Fruit fly (Drosophila melanogaster) whole organism, prepupa: ENCODE results near the gene CG13671.

Source experiments
- CG10631 ChIP-seq: fragments of 200-800 bp; sonication (Bioruptor generic); optimal IDR thresholded peaks from 2 replicates; lab custom pipeline; 2016; ENCODE audit warnings: missing biosample characterization, missing genetic modification characterization
- CG10669 ChIP-seq: fragments of 200-800 bp; sonication (Bioruptor generic); optimal IDR thresholded peaks from 3 replicates; lab custom pipeline; 2018; ENCODE audit warnings: missing biosample characterization, mild to moderate bottlenecking, missing genetic modification characterization, moderate library complexity
- CG11294 ChIP-seq: fragments of 200-800 bp; sonication (Bioruptor generic); IDR thresholded peaks from 2 replicates; pipeline ENCODE4 v1.3.6; 2022; ENCODE audit warnings: missing biosample characterization, missing genetic modification characterization
- CG11762 ChIP-seq: fragments of 200-800 bp; sonication (Bioruptor generic); optimal IDR thresholded peaks from 3 replicates; lab custom pipeline; 2016; ENCODE audit warnings: missing biosample characterization, missing genetic modification characterization; ENCODE audit not compliant: insufficient read depth
- CG11902 ChIP-seq: fragments of 200-800 bp; sonication (Bioruptor generic); optimal IDR thresholded peaks from 3 replicates; lab custom pipeline; 2016; ENCODE audit warnings: missing biosample characterization, missing genetic modification characterization
- CG15336 ChIP-seq: fragments of 200-800 bp; sonication (Bioruptor generic); IDR thresholded peaks from 2 replicates; pipeline ENCODE4 v1.3.6; 2022; ENCODE audit warnings: missing biosample characterization, missing genetic modification characterization
- CG1621 ChIP-seq: fragments of 200-800 bp; sonication (Bioruptor generic); optimal IDR thresholded peaks from 3 replicates; lab custom pipeline; 2018; ENCODE audit warnings: missing biosample characterization, mild to moderate bottlenecking, missing genetic modification characterization
- CG16779 ChIP-seq: fragments of 200-800 bp; sonication (Bioruptor generic); optimal IDR thresholded peaks from 3 replicates; lab custom pipeline; 2017; ENCODE audit warnings: missing biosample characterization, mild to moderate bottlenecking, missing genetic modification characterization
- CG3032 ChIP-seq: fragments of 200-800 bp; optimal IDR thresholded peaks from 2 replicates; lab custom pipeline; 2019; ENCODE audit warnings: missing biosample characterization, mild to moderate bottlenecking, missing genetic modification characterization, moderate library complexity
- CG32006 ChIP-seq: fragments of 200-800 bp; sonication (Bioruptor generic); optimal IDR thresholded peaks from 3 replicates; lab custom pipeline; 2017; ENCODE audit warnings: missing biosample characterization, mild to moderate bottlenecking, missing genetic modification characterization
- CG34406 ChIP-seq: fragments of 200-800 bp; sonication (Bioruptor generic); optimal IDR thresholded peaks from 3 replicates; lab custom pipeline; 2016; ENCODE audit warnings: missing biosample characterization, missing genetic modification characterization
- CG4318 ChIP-seq: fragments of 200-800 bp; sonication (Bioruptor generic); optimal IDR thresholded peaks from 3 replicates; lab custom pipeline; 2017; ENCODE audit warnings: missing biosample characterization, mild to moderate bottlenecking, missing genetic modification characterization
- CG6163 ChIP-seq: fragments of 200-800 bp; sonication (Bioruptor generic); IDR thresholded peaks from 3 replicates; pipeline ENCODE4 v1.3.6; 2022; ENCODE audit warnings: missing biosample characterization, missing genetic modification characterization
- CG6276 ChIP-seq: fragments of 200-800 bp; sonication (Bioruptor generic); optimal IDR thresholded peaks from 2 replicates; lab custom pipeline; 2017; ENCODE audit warnings: missing biosample characterization, mild to moderate bottlenecking, missing genetic modification characterization
- CG6792 ChIP-seq: fragments of 200-800 bp; sonication (Bioruptor generic); optimal IDR thresholded peaks from 3 replicates; lab custom pipeline; 2016; ENCODE audit warnings: missing biosample characterization, missing genetic modification characterization
- CG7368 ChIP-seq: fragments of 200-800 bp; sonication (Bioruptor generic); optimal IDR thresholded peaks from 3 replicates; lab custom pipeline; 2016; ENCODE audit warnings: missing biosample characterization, missing genetic modification characterization
- CG8119 ChIP-seq: fragments of 200-800 bp; sonication (Bioruptor generic); IDR thresholded peaks from 3 replicates; pipeline ENCODE4 v1.3.6; 2022; ENCODE audit warnings: missing biosample characterization, missing genetic modification characterization
- CG8632 ChIP-seq: fragments of 200-800 bp; sonication (Bioruptor generic); optimal IDR thresholded peaks from 3 replicates; lab custom pipeline; 2016; ENCODE audit warnings: missing biosample characterization, missing genetic modification characterization
- Eip75B ChIP-seq: fragments of 200-800 bp; sonication (Bioruptor generic); optimal IDR thresholded peaks from 3 replicates; lab custom pipeline; 2016; ENCODE audit warnings: missing biosample characterization, missing genetic modification characterization
- Eip78C ChIP-seq: fragments of 200-800 bp; sonication (Bioruptor generic); peaks from one replicate; lab custom pipeline; 2016; ENCODE audit warnings: missing biosample characterization, missing genetic modification characterization
- Eip93F ChIP-seq: fragments of 200-800 bp; sonication (Bioruptor generic); optimal IDR thresholded peaks from 2 replicates; lab custom pipeline; 2016; ENCODE audit warnings: missing biosample characterization, mild to moderate bottlenecking, missing genetic modification characterization
- Ets21C ChIP-seq: fragments of 200-800 bp; sonication (Bioruptor generic); optimal IDR thresholded peaks from 3 replicates; lab custom pipeline; 2016; ENCODE audit warnings: missing biosample characterization, missing genetic modification characterization
- Ets96B ChIP-seq: fragments of 200-800 bp; optimal IDR thresholded peaks from 2 replicates; lab custom pipeline; 2019; ENCODE audit warnings: missing biosample characterization, mild to moderate bottlenecking, missing genetic modification characterization, moderate library complexity
- Gug ChIP-seq: fragments of 200-800 bp; sonication (Bioruptor generic); IDR thresholded peaks from 2 replicates; pipeline ENCODE4 v1.3.6; 2022; ENCODE audit warnings: missing biosample characterization, missing genetic modification characterization
- Hr4 ChIP-seq: fragments of 200-800 bp; sonication (Bioruptor generic); optimal IDR thresholded peaks from 3 replicates; lab custom pipeline; 2016; ENCODE audit warnings: missing biosample characterization, missing genetic modification characterization
- Lpt ChIP-seq: fragments of 200-800 bp; sonication (Bioruptor generic); optimal IDR thresholded peaks from 3 replicates; lab custom pipeline; 2016; ENCODE audit warnings: missing biosample characterization, missing genetic modification characterization
- Met ChIP-seq: fragments of 200-800 bp; sonication (Bioruptor generic); optimal IDR thresholded peaks from 3 replicates; lab custom pipeline; 2016; ENCODE audit warnings: missing biosample characterization, missing genetic modification characterization
- OdsH ChIP-seq: fragments of 200-800 bp; sonication (Bioruptor generic); optimal IDR thresholded peaks from 3 replicates; lab custom pipeline; 2016; ENCODE audit warnings: missing biosample characterization, missing genetic modification characterization
- Smox ChIP-seq: fragments of 200-800 bp; sonication (Bioruptor generic); optimal IDR thresholded peaks from 3 replicates; lab custom pipeline; 2016; ENCODE audit warnings: missing biosample characterization, missing genetic modification characterization
- Sox102F ChIP-seq: fragments of 200-800 bp; sonication (Bioruptor generic); optimal IDR thresholded peaks from 2 replicates; lab custom pipeline; 2016; ENCODE audit warnings: missing biosample characterization, mild to moderate bottlenecking, missing genetic modification characterization
- Sox14 ChIP-seq: fragments of 200-800 bp; sonication (Bioruptor generic); optimal IDR thresholded peaks from 3 replicates; lab custom pipeline; 2016; ENCODE audit warnings: missing biosample characterization, missing genetic modification characterization
- Sox15 ChIP-seq: fragments of 200-800 bp; sonication (Bioruptor generic); optimal IDR thresholded peaks from 3 replicates; lab custom pipeline; 2016; ENCODE audit warnings: missing biosample characterization, missing genetic modification characterization
- achi ChIP-seq: fragments of 200-800 bp; sonication (Bioruptor generic); optimal IDR thresholded peaks from 3 replicates; lab custom pipeline; 2016; ENCODE audit warnings: missing biosample characterization, missing genetic modification characterization
- acj6 ChIP-seq: fragments of 200-800 bp; sonication (Bioruptor generic); optimal IDR thresholded peaks from 3 replicates; lab custom pipeline; 2016; ENCODE audit warnings: missing biosample characterization, missing genetic modification characterization
- cyc ChIP-seq: fragments of 200-800 bp; sonication (Bioruptor generic); optimal IDR thresholded peaks from 3 replicates; lab custom pipeline; 2016; ENCODE audit warnings: missing biosample characterization, missing genetic modification characterization
- dac ChIP-seq: fragments of 200-800 bp; sonication (Bioruptor generic); optimal IDR thresholded peaks from 2 replicates; lab custom pipeline; 2017; ENCODE audit warnings: missing biosample characterization, mild to moderate bottlenecking, missing genetic modification characterization
- dsx ChIP-seq: fragments of 200-800 bp; optimal IDR thresholded peaks from 3 replicates; lab custom pipeline; 2019; ENCODE audit warnings: missing biosample characterization, mild to moderate bottlenecking, missing genetic modification characterization, moderate library complexity; ENCODE audit not compliant: poor library complexity, severe bottlenecking
- eg ChIP-seq: fragments of 200-800 bp; sonication (Bioruptor generic); IDR thresholded peaks from 3 replicates; pipeline ENCODE4 v1.3.6; 2022; ENCODE audit warnings: missing biosample characterization, missing genetic modification characterization
- fd59A ChIP-seq: fragments of 200-800 bp; sonication (Bioruptor generic); optimal IDR thresholded peaks from 2 replicates; lab custom pipeline; 2017; ENCODE audit warnings: missing biosample characterization, mild to moderate bottlenecking, missing genetic modification characterization, missing genetic modification reagents
- fd85E ChIP-seq: fragments of 200-800 bp; sonication (Bioruptor generic); optimal IDR thresholded peaks from 3 replicates; lab custom pipeline; 2016; ENCODE audit warnings: missing biosample characterization, missing genetic modification characterization
- fkh ChIP-seq: fragments of 200-800 bp; sonication (Bioruptor generic); optimal IDR thresholded peaks from 3 replicates; lab custom pipeline; 2017; ENCODE audit warnings: missing biosample characterization, mild to moderate bottlenecking, missing genetic modification characterization, moderate library complexity
- lz ChIP-seq: fragments of 200-800 bp; sonication (Bioruptor generic); optimal IDR thresholded peaks from 3 replicates; lab custom pipeline; 2016; ENCODE audit warnings: missing biosample characterization, missing genetic modification characterization
- pdm3 ChIP-seq: fragments of 200-800 bp; sonication (Bioruptor generic); optimal IDR thresholded peaks from 3 replicates; lab custom pipeline; 2016; ENCODE audit warnings: missing biosample characterization, missing genetic modification characterization
- salr ChIP-seq, 2 experiments: fragments of 200-800 bp; sonication (Bioruptor generic); optimal IDR thresholded peaks; 3 replicates each; lab custom pipeline; 2016 to 2018; ENCODE audit warnings: missing biosample characterization in 2 of 2, missing genetic modification characterization in 2 of 2, mild to moderate bottlenecking in 1 of 2
- ss ChIP-seq, 2 experiments: fragments of 200-800 bp; sonication (Bioruptor generic); optimal IDR thresholded peaks; 2 replicates in 1 of 2; 3 replicates in 1 of 2; lab custom pipeline; 2017 to 2018; ENCODE audit warnings: mild to moderate bottlenecking in 2 of 2, missing biosample characterization in 2 of 2, missing genetic modification characterization in 2 of 2, moderate library complexity in 1 of 2
- svp ChIP-seq: fragments of 200-800 bp; sonication (Bioruptor generic); peaks from one replicate; lab custom pipeline; 2016; ENCODE audit warnings: missing biosample characterization, missing genetic modification characterization
- vri ChIP-seq: fragments of 200-800 bp; sonication (Bioruptor generic); optimal IDR thresholded peaks from 3 replicates; lab custom pipeline; 2016; ENCODE audit warnings: missing biosample characterization, mild to moderate bottlenecking, missing genetic modification characterization

Gene CG13671

DNA sequence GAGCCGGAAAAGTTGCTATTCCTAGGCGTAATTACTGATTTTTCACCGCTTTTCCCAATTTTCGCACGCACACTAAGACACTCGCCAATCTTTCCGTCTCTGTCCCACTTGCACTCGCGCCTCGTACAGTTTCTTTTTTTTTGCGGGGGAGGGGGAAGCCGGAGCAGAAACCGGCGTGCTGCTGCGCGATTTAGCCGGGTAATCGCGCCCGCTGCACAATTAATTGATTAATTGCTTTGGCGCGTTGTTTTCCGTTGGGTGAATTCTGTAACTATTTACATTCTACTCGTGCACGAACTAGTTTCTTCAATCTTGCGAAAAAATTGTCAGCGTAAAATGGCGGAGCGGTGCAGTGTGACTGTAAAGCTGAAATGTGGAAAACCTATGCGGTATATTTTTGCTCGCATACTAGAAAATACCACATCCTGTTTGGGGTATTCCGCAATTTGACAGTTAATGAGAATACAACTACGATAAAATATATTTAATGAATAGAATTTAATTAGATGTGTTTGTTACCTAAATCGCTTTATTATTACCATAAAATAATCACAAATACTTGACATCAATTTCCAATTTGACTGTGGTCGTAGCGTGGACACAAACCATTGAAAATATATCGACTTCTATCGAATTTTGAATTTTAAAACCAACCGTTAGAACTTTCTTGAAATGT is 15.4 kb downstream of the CG13671 start, which contains the start of gene Cpsf6 (continued):
- TF ChIP-seq cyc (peak; percentile 14), dsx (GFP tag; lab: Kevin White, UChicago) (no peak), dac (GFP tag; lab: Kevin White, UChicago) (no peak), CG8632 (GFP tag; lab: Kevin White, UChicago) (no peak), CG6163 (no peak; the same call in 2 of the 3 replicates), CG7368 (GFP tag; lab: Kevin White, UChicago) (no peak), CG6276 (GFP tag; lab: Kevin White, UChicago) (no peak), eg (GFP tag; lab: Robert Waterston, UW) (peak; percentile 21; the same call in 1 of the 3 replicates), CG11902 (peak; percentile 7), fd59A (GFP tag; lab: Kevin White, UChicago) (no peak), CG8119 (0 out of 3 replicates have a peak, but pooled peaks have one; percentile 27), Gug (peak; percentile 49; the same call in 1 of the 2 replicates), ss (GFP tag; optimal IDR thresholded peaks at IDR 0.05; lab: Kevin White, UChicago) (peak; percentile 46 to 58), Met (GFP tag; lab: Kevin White, UChicago) (peak; percentile 62), pdm3 (peak; percentile 55), Smox (peak; percentile 45), Eip93F (GFP tag; lab: Kevin White, UChicago) (peak; percentile 14), CG11294 (no peak), achi (GFP tag; lab: Kevin White, UChicago) (peak; percentile 10), Hr4 (GFP tag; lab: Kevin White, UChicago) (peak; percentile 61), Ets21C (GFP tag; lab: Kevin White, UChicago) (peak; percentile 30), Sox15 (GFP tag; lab: Kevin White, UChicago) (no peak), CG6792 (GFP tag; lab: Kevin White, UChicago) (peak; percentile 15), CG10669 (no peak), Lpt (GFP tag; lab: Kevin White, UChicago) (no peak), CG15336 (GFP tag; lab: Robert Waterston, UW) (no peak)
- TF ChIP-seq, all 60 proteins: peak for 35

DNA sequence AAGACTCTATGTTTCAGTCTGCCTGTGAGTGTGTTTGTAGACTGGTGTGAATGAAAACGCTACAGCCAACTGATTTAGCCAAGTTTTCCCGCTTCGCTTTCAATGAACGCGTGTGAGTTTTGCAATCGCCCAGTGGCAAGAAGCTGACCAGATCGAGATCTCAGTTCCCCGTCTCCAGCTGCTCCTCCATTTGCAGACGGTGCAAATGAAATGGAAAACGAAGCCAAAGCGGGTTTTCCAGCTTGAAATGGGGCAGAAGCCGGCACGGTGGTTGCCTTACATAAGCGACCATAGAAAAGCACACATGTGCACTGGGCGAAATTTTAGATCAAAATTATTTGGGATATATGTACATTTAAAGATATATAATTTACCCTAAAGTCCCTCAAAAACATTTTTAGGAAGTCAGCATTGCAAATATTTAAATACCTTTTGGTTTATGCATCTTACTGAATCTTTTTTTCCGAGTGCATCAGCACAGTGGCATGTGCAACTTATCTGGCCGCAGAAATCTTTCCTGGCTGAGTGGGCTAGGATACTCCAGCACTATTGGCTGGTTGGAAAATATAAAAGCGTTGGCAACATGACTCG is 19.1 kb downstream of the CG13671 start, which contains the start of gene CG43059:
TSS of gene CG43059 (minus strand) at position 51 of the 591 bp plus-strand sequence.
- TF ChIP-seq CG3032 (tag; lab: Kevin White, UChicago) (no peak), svp (GFP tag; lab: Kevin White, UChicago) (peak; percentile 30), CG10631 (GFP tag; lab: Kevin White, UChicago) (peak; percentile 52), Sox15 (GFP tag; lab: Kevin White, UChicago) (no peak), CG6276 (GFP tag; lab: Kevin White, UChicago) (peak; percentile 91), vri (GFP tag; lab: Kevin White, UChicago) (no peak), cyc (no peak), Sox14 (GFP tag; lab: Kevin White, UChicago) (peak; percentile 27), pdm3 (peak; percentile 52), CG16779 (peak; percentile 11), CG4318 (GFP tag; lab: Kevin White, UChicago) (peak; percentile 65), salr (GFP tag; optimal IDR thresholded peaks at IDR 0.05; lab: Kevin White, UChicago) (peak in 1 of 2 experiments; percentile 34), CG34406 (no peak), fd85E (no peak), CG7368 (GFP tag; lab: Kevin White, UChicago) (no peak), CG32006 (GFP tag; lab: Kevin White, UChicago) (peak; percentile 88), ss (GFP tag; optimal IDR thresholded peaks at IDR 0.05; lab: Kevin White, UChicago) (no peak), Met (GFP tag; lab: Kevin White, UChicago) (no peak), Ets96B (tag; lab: Kevin White, UChicago) (no peak), Eip78C (GFP tag; lab: Kevin White, UChicago) (peak; percentile 68), CG15336 (GFP tag; lab: Robert Waterston, UW) (peak; percentile 94), Gug (peak; percentile 78), lz (GFP tag; lab: Kevin White, UChicago) (no peak), OdsH (GFP tag; lab: Kevin White, UChicago) (peak; percentile 50), Sox102F (GFP tag; lab: Kevin White, UChicago) (no peak), acj6 (GFP tag; lab: Kevin White, UChicago) (peak; percentile 38), Eip93F (GFP tag; lab: Kevin White, UChicago) (no peak), CG11762 (GFP tag; lab: Kevin White, UChicago) (no peak), eg (GFP tag; lab: Robert Waterston, UW) (peak; percentile 93), CG1621 (no peak), CG10669 (no peak), fkh (no peak), Eip75B (GFP tag; lab: Kevin White, UChicago) (peak; percentile 32), dac (GFP tag; lab: Kevin White, UChicago) (peak; percentile 54), CG8632 (GFP tag; lab: Kevin White, UChicago) (no peak)
